Worm (Caenorhabditis elegans): Measurements from ENCODE around the gene srbc-32.

The srbc-32 gene

ce11 chrV:3470782-3471181 lies 16.0 kb downstream of the srbc-32 start, which contains the start of gene srbc-29 (continued):
- TF ChIP-seq vab-7 (GFP tag; IDR thresholded peaks at IDR 0.05) = no peak
- no peak for TF ChIP-seq tag-97 (GFP tag; IDR thresholded peaks at IDR 0.05)

- TF ChIP-seq nhr-102 (tag; optimal IDR thresholded peaks at IDR 0.05) (peak; percentile 97), T20F7.1 (GFP tag; optimal IDR thresholded peaks at IDR 0.05) (no peak), unc-130 (GFP tag; optimal IDR thresholded peaks at IDR 0.05) (no peak), madf-9 (GFP tag; conservative IDR thresholded peaks at IDR 0.05) (no peak), zfp-2 (tag; optimal IDR thresholded peaks at IDR 0.05) (no peak), nhr-28 (tag; optimal IDR thresholded peaks at IDR 0.05) (peak; percentile 98), daf-16 (GFP tag; optimal IDR thresholded peaks at IDR 0.05) (no peak), daf-16 (tag; optimal IDR thresholded peaks at IDR 0.05) (peak; percentile 87), nhr-41 (GFP tag; IDR thresholded peaks at IDR 0.05) (no peak), pqm-1 (tag; optimal IDR thresholded peaks at IDR 0.05) (peak; percentile 50), jun-1 (tag; optimal IDR thresholded peaks at IDR 0.05) (no peak), tag-97 (GFP tag; IDR thresholded peaks at IDR 0.05) (no peak), zip-2 (tag; optimal IDR thresholded peaks at IDR 0.05) (no peak), nhr-237 (tag; optimal IDR thresholded peaks at IDR 0.05) (no peak), nhr-77 (tag; optimal IDR thresholded peaks at IDR 0.05) (peak; percentile 50)
These were observed 18.3 kb downstream of the srbc-32 start, which contains the start of gene gst-33 for ce11 chrV:3468436-3468835. gst-33 (minus strand) TSS chrV:3468562.

DNA sequence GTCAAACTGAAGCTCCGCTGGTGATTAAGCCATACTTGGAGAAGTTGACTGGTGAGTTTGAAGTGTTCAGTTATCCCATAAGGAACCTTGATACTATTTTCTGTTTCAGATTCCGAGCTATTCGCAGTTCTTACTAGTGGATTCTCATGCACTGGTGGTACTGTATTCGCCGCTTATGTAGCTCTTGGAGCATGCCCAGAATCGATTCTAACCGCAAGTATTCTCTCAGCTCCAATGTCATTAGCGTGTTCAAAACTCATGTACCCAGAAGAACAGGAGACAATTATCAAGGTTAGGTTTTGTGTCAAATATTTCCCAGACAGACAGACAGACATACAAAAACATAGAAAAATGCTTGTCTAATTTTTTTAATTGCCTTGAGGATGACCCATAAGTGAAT lies 21.9 kb downstream of the srbc-32 start:
- TF ChIP-seq ceh-44 (GFP tag; IDR thresholded peaks at IDR 0.05) = no peak
- peak in 1 of 2 experiments; percentile 92 for TF ChIP-seq unc-62 (GFP tag; optimal IDR thresholded peaks at IDR 0.05 in 1 of 2)
- no peak for TF ChIP-seq unc-62 (tag; optimal IDR thresholded peaks at IDR 0.05)
- no peak for TF ChIP-seq nhr-41 (GFP tag; IDR thresholded peaks at IDR 0.05)
- no peak for TF ChIP-seq nhr-111 (GFP tag; optimal IDR thresholded peaks at IDR 0.05)

DNA sequence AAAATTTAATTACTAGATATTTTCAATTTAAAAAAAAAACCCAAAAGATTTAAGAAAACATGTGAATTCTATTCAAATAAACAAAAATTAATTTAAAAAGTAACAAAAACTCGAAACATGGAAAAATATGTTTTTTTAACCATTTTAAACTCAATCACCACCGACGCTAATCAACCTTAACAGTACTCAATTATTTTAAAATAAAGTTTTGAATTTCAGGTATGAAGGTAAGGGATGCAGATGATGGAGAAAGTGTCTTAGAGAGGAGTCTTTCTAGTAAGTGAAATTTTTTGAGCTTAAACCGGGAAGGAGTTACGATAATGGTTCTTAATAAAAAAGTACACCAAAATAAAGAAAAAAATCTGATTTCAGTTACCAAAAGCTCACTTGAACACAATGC lies 23.2 kb downstream of the srbc-32 start, which contains the start of gene slc-28.1:
slc-28.1 (plus strand) TSS at position 301 of the 400 bp plus-strand sequence.
- TF ChIP-seq nhr-41 (GFP tag; IDR thresholded peaks at IDR 0.05) (no peak), vab-7 (GFP tag; IDR thresholded peaks at IDR 0.05) (no peak), nhr-111 (GFP tag; optimal IDR thresholded peaks at IDR 0.05) (no peak), Y105C5A.15 (GFP tag; IDR thresholded peaks at IDR 0.05) (no peak), lsy-2 (tag; optimal IDR thresholded peaks at IDR 0.05) (no peak), zip-2 (tag; optimal IDR thresholded peaks at IDR 0.05) (no peak), dmd-9 (GFP tag; IDR thresholded peaks at IDR 0.05) (no peak), nhr-48 (tag; optimal IDR thresholded peaks at IDR 0.05) (no peak), lin-1 (GFP tag; IDR thresholded peaks at IDR 0.05) (no peak), R02D3.7 (tag; optimal IDR thresholded peaks at IDR 0.05) (no peak), madf-5 (GFP tag; IDR thresholded peaks at IDR 0.05) (no peak), Y75B8A.6 (GFP tag; IDR thresholded peaks at IDR 0.05) (no peak), nhr-102 (tag; optimal IDR thresholded peaks at IDR 0.05) (no peak), daf-8 (GFP tag; IDR thresholded peaks at IDR 0.05) (no peak), spr-3 (GFP tag; optimal IDR thresholded peaks at IDR 0.05) (no peak)

DNA sequence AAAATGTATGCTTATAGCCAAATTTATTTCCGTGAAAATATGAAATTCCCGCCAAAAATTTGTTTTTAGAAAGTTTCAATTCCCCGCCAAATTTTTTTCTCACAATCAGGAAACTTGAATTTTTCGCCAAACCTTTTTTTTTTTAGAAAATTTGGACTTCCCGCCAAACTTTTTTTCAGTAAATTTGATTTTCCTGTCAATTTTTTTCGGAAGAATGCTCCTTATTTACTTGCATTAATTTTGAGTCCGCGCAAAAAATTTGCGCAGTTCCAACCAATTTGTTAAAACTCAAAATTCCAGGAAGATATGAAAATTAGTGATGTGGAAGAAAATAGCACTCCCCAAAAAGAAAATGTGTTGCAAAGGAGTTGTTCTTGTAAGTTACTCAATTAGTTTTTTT lies 26.8 kb downstream of the srbc-32 start, which contains the start of gene slc-28.2:
slc-28.2 (plus strand) TSS at position 301 of the 400 bp plus-strand sequence.
- TF ChIP-seq nhr-111 (GFP tag; optimal IDR thresholded peaks at IDR 0.05) = no peak
- no peak for TF ChIP-seq nhr-102 (tag; optimal IDR thresholded peaks at IDR 0.05)
- no peak for TF ChIP-seq attf-4 (tag; optimal IDR thresholded peaks at IDR 0.05)
- TF ChIP-seq lin-15B (tag; optimal IDR thresholded peaks at IDR 0.05) = no peak
- no peak for TF ChIP-seq skn-1 (tag; optimal IDR thresholded peaks at IDR 0.05)
- TF ChIP-seq aha-1 (tag) = no peak
- TF ChIP-seq ceh-44 (GFP tag; IDR thresholded peaks at IDR 0.05) = no peak
- no peak for TF ChIP-seq lin-29 (GFP tag; IDR thresholded peaks at IDR 0.05)
- no peak for TF ChIP-seq dmd-6 (GFP tag; IDR thresholded peaks at IDR 0.05)
- no peak for TF ChIP-seq ceh-62 (tag; optimal IDR thresholded peaks at IDR 0.05)
- no peak for TF ChIP-seq nhr-25 (tag; optimal IDR thresholded peaks at IDR 0.05; ENCODE audit: borderline replicate concordance, insufficient read depth)
- TF ChIP-seq nhr-6 (tag; optimal IDR thresholded peaks at IDR 0.05) = no peak
- TF ChIP-seq ceh-28 (tag; optimal IDR thresholded peaks at IDR 0.05) = no peak
- no peak for TF ChIP-seq ama-1 (optimal IDR thresholded peaks at IDR 0.05)
- TF ChIP-seq mep-1 (tag; optimal IDR thresholded peaks at IDR 0.05) = no peak
- no peak for TF ChIP-seq nhr-28 (tag; optimal IDR thresholded peaks at IDR 0.05)
- TF ChIP-seq ceh-20 (GFP tag; IDR thresholded peaks at IDR 0.05) = no peak
- no peak for TF ChIP-seq aly-2 (tag; optimal IDR thresholded peaks at IDR 0.05)
